Worm (Caenorhabditis elegans) whole organism, L1 larva: ENCODE results near the gene R08A2.7.

Source experiments
- ceh-8 ChIP-seq: fragments of 200-800 bp; sonication (Bioruptor generic); optimal IDR thresholded peaks from 2 replicates; lab custom pipeline; 2018; ENCODE audit warnings: mild to moderate bottlenecking, missing genetic modification characterization, moderate library complexity, missing compliant biosample characterization
- ces-1 ChIP-seq: fragments of 150-350 bp; optimal IDR thresholded peaks from 2 replicates; lab custom pipeline; 2014; ENCODE audit warnings: missing biosample characterization, missing genetic modification reagents, missing genetic modification characterization
- elt-2 ChIP-seq: sonication (generic microtip); optimal IDR thresholded peaks from 2 replicates; lab custom pipeline; 2016; ENCODE audit warnings: missing genetic modification characterization, mild to moderate bottlenecking, inconsistent platforms, missing compliant biosample characterization, missing genetic modification reagents
- lin-15B ChIP-seq: fragments of 150-350 bp; sonication (generic microtip); optimal IDR thresholded peaks from 3 replicates; lab custom pipeline; 2014; ENCODE audit warnings: missing biosample characterization, missing genetic modification characterization
- lsy-2 ChIP-seq, 2 experiments: fragments of 150-350 bp; optimal IDR thresholded peaks; 2 replicates each; lab custom pipeline; 2014; ENCODE audit warnings: missing biosample characterization in 2 of 2, missing genetic modification characterization in 2 of 2
- snpc-4 ChIP-seq: fragments of 150-350 bp; optimal IDR thresholded peaks from 2 replicates; lab custom pipeline; 2014; ENCODE audit warnings: missing biosample characterization, missing genetic modification characterization
- tbx-2 ChIP-seq: sonication (generic microtip); optimal IDR thresholded peaks from 2 replicates; lab custom pipeline; 2016; ENCODE audit warnings: missing genetic modification characterization, missing compliant biosample characterization

ce11 chrV:14719491-14719890 lies 3.6 kb upstream of the R08A2.7 start, which contains the start of gene R08A2.1:
- no peak for TF ChIP-seq tbx-2
- no peak for TF ChIP-seq ces-1 (GFP tag; lab: Kevin White, UChicago)
- TF ChIP-seq ceh-8 (GFP tag; lab: Kevin White, UChicago): no peak
- no peak for TF ChIP-seq lin-15B (tag; lab: Kevin White, UChicago)
- no peak for TF ChIP-seq lsy-2 (tag; optimal IDR thresholded peaks at IDR 0.05; lab: Kevin White, UChicago)
- TF ChIP-seq elt-2 (tag; lab: Kevin White, UChicago): no peak
- no peak for TF ChIP-seq snpc-4
